Worm (Caenorhabditis elegans): ENCODE results near the gene F28A12.3.

DNA sequence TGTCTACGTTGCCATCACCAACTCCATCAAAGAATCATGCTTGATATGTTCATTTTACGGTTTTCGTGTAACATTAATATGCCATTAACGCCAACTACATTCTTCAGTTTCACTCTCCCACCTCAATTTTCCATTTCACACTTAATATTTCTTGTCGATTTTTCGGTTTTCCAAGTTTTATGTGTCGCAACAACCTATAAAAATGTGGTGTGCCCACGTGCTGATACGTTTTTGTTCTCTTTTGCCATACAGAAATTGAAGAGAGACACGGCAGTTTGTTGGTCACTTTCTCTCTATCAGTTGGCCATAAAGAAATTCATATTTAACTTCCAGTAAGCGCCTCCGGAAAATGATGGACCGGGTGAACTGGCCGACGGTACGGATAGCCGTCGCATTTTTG lies 41.6 kb upstream of the F28A12.3 start, which contains the start of gene cln-3.3:
- TF ChIP-seq ceh-82 (tag; optimal IDR thresholded peaks at IDR 0.05), result no peak
- no peak for TF ChIP-seq zag-1 (tag; optimal IDR thresholded peaks at IDR 0.05)
- TF ChIP-seq nhr-10 (tag; optimal IDR thresholded peaks at IDR 0.05), result no peak
- TF ChIP-seq fos-1 (tag; optimal IDR thresholded peaks at IDR 0.05), result peak; percentile 15
- TF ChIP-seq ama-1 (optimal IDR thresholded peaks at IDR 0.05), result no peak
- TF ChIP-seq unc-62 (GFP tag; optimal IDR thresholded peaks at IDR 0.05), result no peak
- TF ChIP-seq unc-39 (tag; optimal IDR thresholded peaks at IDR 0.05), result no peak
- TF ChIP-seq mdl-1 (tag; optimal IDR thresholded peaks at IDR 0.05), result no peak
- TF ChIP-seq nhr-12 (tag; optimal IDR thresholded peaks at IDR 0.05), result no peak
